Worm (Caenorhabditis elegans): ENCODE results near the gene W07A12.8.
A peak's percentile ranks its signal among the peaks of the same experiment; 100 is the strongest.

DNA sequence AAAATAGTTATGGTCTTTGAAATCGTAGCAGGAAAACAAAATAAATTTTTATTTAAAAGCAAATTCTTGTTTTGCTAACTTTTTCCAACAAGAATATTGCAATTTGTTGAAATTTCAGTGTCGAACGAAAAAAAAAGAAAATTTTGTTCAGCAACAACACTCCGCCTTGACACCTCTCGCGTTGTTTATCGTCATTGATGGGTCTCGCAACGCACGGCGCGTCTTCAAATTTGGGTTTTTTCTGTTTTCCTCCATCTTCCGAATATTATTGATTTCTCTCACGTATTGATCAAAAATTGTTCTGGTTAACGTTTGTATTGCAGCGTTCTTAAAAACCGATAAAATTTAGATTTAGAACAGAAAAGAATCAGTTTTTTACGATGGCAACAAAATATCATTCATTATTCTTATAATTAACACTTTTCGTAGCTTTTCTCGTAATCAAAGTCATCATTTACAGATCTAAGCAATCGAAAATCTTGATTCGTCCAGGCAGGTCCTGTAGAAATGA lies 3.9 kb upstream of the W07A12.8 start, which contains the start of gene dpl-1:
- TF ChIP-seq ZK546.5 (tag; optimal IDR thresholded peaks at IDR 0.05) (no peak), nhr-21 (tag; optimal IDR thresholded peaks at IDR 0.05) (no peak), zag-1 (tag; optimal IDR thresholded peaks at IDR 0.05) (no peak), ceh-82 (tag; optimal IDR thresholded peaks at IDR 0.05) (no peak), ztf-11 (tag; optimal IDR thresholded peaks at IDR 0.05) (no peak), mab-5 (tag; optimal IDR thresholded peaks at IDR 0.05) (no peak), lin-13 (GFP tag; optimal IDR thresholded peaks at IDR 0.05) (peak; percentile 9), lsy-2 (tag; optimal IDR thresholded peaks at IDR 0.05) (peak in 1 of 2 experiments; percentile 68), lin-11 (tag; optimal IDR thresholded peaks at IDR 0.05) (no peak), nhr-11 (tag; optimal IDR thresholded peaks at IDR 0.05) (no peak), lin-39 (tag; optimal IDR thresholded peaks at IDR 0.05) (no peak), alr-1 (tag; optimal IDR thresholded peaks at IDR 0.05) (no peak)
